Worm (Caenorhabditis elegans): ENCODE results near the gene F55G1.7.

F55G1.7 gene

DNA sequence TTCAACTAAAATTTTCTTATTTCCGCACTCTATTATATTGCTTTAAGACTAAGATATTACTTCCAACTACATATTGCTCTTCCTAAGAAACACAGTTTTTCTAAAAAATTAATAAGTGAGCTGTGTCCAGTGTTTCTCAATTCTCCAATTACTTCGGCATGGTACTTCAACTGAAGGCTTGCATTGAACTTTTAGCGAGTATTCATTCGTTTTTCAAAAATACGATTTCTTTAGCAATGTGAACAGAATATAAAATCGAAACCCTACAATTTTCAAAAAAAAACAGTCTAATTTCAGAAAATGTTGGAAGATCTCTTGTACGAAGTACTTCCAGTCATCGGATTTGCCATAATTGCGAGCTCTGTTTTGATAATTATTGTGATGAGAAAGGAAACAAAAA is 48.7 kb downstream of the F55G1.7 start, which contains the start of gene srtx-1:
TSS of gene srtx-1 (plus strand) at position 301 of the 400 bp plus-strand sequence.
- no peak for TF ChIP-seq skn-1 (tag; optimal IDR thresholded peaks at IDR 0.05)
- TF ChIP-seq ztf-1 (GFP tag; conservative IDR thresholded peaks at IDR 0.05): no peak
- TF ChIP-seq sma-3 (GFP tag; optimal IDR thresholded peaks at IDR 0.05): no peak
- no peak for TF ChIP-seq dmd-4 (tag; optimal IDR thresholded peaks at IDR 0.05)
- TF ChIP-seq C34F6.9 (tag; optimal IDR thresholded peaks at IDR 0.05): no peak
- TF ChIP-seq sem-4 (tag; optimal IDR thresholded peaks at IDR 0.05): no peak
- no peak for TF ChIP-seq crh-2 (tag; optimal IDR thresholded peaks at IDR 0.05)
- TF ChIP-seq elt-3 (tag; optimal IDR thresholded peaks at IDR 0.05): no peak
- no peak for TF ChIP-seq nhr-25 (tag; optimal IDR thresholded peaks at IDR 0.05)
- TF ChIP-seq ceh-16 (tag; optimal IDR thresholded peaks at IDR 0.05): no peak
- TF ChIP-seq gmeb-1 (tag; optimal IDR thresholded peaks at IDR 0.05): no peak
- no peak for TF ChIP-seq egl-27 (tag; optimal IDR thresholded peaks at IDR 0.05)
- no peak for TF ChIP-seq peb-1 (tag; optimal IDR thresholded peaks at IDR 0.05)
- TF ChIP-seq ceh-82 (tag; optimal IDR thresholded peaks at IDR 0.05): no peak
- TF ChIP-seq nhr-10 (tag; optimal IDR thresholded peaks at IDR 0.05): no peak

- TF ChIP-seq lsy-2 (tag; optimal IDR thresholded peaks at IDR 0.05): no peak
- no peak for TF ChIP-seq nhr-23 (tag; optimal IDR thresholded peaks at IDR 0.05)
- no peak for TF ChIP-seq lin-39 (tag; optimal IDR thresholded peaks at IDR 0.05)
- no peak for TF ChIP-seq C34F6.9 (tag; optimal IDR thresholded peaks at IDR 0.05)
- no peak for TF ChIP-seq dmd-4 (tag; optimal IDR thresholded peaks at IDR 0.05)
- TF ChIP-seq nhr-25 (tag; optimal IDR thresholded peaks at IDR 0.05): no peak
- no peak for TF ChIP-seq nhr-10 (tag; optimal IDR thresholded peaks at IDR 0.05)
- no peak for TF ChIP-seq egl-27 (tag; optimal IDR thresholded peaks at IDR 0.05)
- TF ChIP-seq ZK546.5 (tag; optimal IDR thresholded peaks at IDR 0.05): no peak
- no peak for TF ChIP-seq fos-1 (tag; optimal IDR thresholded peaks at IDR 0.05)
- TF ChIP-seq mdl-1 (tag; optimal IDR thresholded peaks at IDR 0.05): no peak
- TF ChIP-seq nhr-237 (tag; optimal IDR thresholded peaks at IDR 0.05): no peak
- no peak for TF ChIP-seq aly-2 (tag; optimal IDR thresholded peaks at IDR 0.05)
- no peak for TF ChIP-seq zag-1 (tag; optimal IDR thresholded peaks at IDR 0.05)
Measured at ce11 chrIV:7418818-7419217, 50.8 kb downstream of the F55G1.7 start, which contains the start of gene B0496.6. Gene B0496.6 (plus strand): TSS chrIV:7419118.
